Fruit fly (Drosophila melanogaster) whole organism, embryonic: ENCODE data around the gene Ufd1.
A peak's percentile ranks its signal among the peaks of the same experiment; 100 is the strongest.

ENCODE experiments used
- Aef1 ChIP-seq: fragments of 200-800 bp; sonication (Bioruptor generic); IDR thresholded peaks from 3 replicates; pipeline ENCODE4 v1.3.6; 2022; ENCODE audit warnings: missing biosample characterization, missing genetic modification characterization
- Antp ChIP-seq: fragments of 200-800 bp; sonication (Bioruptor generic); optimal IDR thresholded peaks from 3 replicates; lab custom pipeline; 2016; ENCODE audit warnings: missing biosample characterization, missing genetic modification characterization
- CG10979 ChIP-seq: fragments of 200-800 bp; sonication (Bioruptor generic); optimal IDR thresholded peaks from 2 replicates; lab custom pipeline; 2018; ENCODE audit warnings: missing biosample characterization, mild to moderate bottlenecking, missing genetic modification characterization, moderate library complexity
- CG12104 ChIP-seq: fragments of 200-800 bp; sonication (Bioruptor generic); optimal IDR thresholded peaks from 3 replicates; lab custom pipeline; 2016; ENCODE audit warnings: missing biosample characterization, missing genetic modification characterization
- CG14014 ChIP-seq: fragments of 200-800 bp; sonication (Bioruptor generic); IDR thresholded peaks from 2 replicates; pipeline ENCODE4 v1.3.6; 2022; ENCODE audit warnings: missing biosample characterization, missing genetic modification characterization
- CG1647 ChIP-seq: fragments of 200-800 bp; sonication (Bioruptor generic); optimal IDR thresholded peaks from 3 replicates; lab custom pipeline; 2016; ENCODE audit warnings: missing biosample characterization, missing genetic modification characterization
- CG16813 ChIP-seq: fragments of 200-800 bp; sonication (Bioruptor generic); IDR thresholded peaks from 3 replicates; pipeline ENCODE4 v1.3.6; 2022; ENCODE audit warnings: missing biosample characterization, missing genetic modification characterization; ENCODE audit not compliant: partially characterized antibody
- CG17568 ChIP-seq: fragments of 200-800 bp; sonication (Bioruptor generic); optimal IDR thresholded peaks from 2 replicates; lab custom pipeline; 2018; ENCODE audit warnings: missing biosample characterization, mild to moderate bottlenecking, missing genetic modification characterization, moderate library complexity
- CG17829 ChIP-seq: fragments of 200-800 bp; optimal IDR thresholded peaks from 2 replicates; lab custom pipeline; 2019; ENCODE audit warnings: missing biosample characterization, mild to moderate bottlenecking, missing genetic modification characterization, moderate library complexity
- CG18262 ChIP-seq: fragments of 200-800 bp; optimal IDR thresholded peaks from 3 replicates; lab custom pipeline; 2019; ENCODE audit warnings: missing biosample characterization, mild to moderate bottlenecking, missing genetic modification characterization, moderate library complexity
- CG2875 ChIP-seq: fragments of 200-800 bp; sonication (Bioruptor generic); optimal IDR thresholded peaks from 2 replicates; lab custom pipeline; 2017; ENCODE audit warnings: missing biosample characterization, mild to moderate bottlenecking, missing genetic modification characterization, missing genetic modification reagents
- CG3847 ChIP-seq: fragments of 200-800 bp; sonication (Bioruptor generic); IDR thresholded peaks from 2 replicates; pipeline ENCODE4 v1.3.6; 2022; ENCODE audit warnings: missing biosample characterization, missing genetic modification characterization
- CG43689 ChIP-seq: fragments of 200-800 bp; sonication (Bioruptor generic); IDR thresholded peaks from 2 replicates; pipeline ENCODE4 v1.3.6; 2022; ENCODE audit warnings: missing biosample characterization, missing genetic modification characterization
- CG6683 ChIP-seq: fragments of 200-800 bp; sonication (Bioruptor generic); optimal IDR thresholded peaks from 2 replicates; lab custom pipeline; 2017; ENCODE audit warnings: missing biosample characterization, mild to moderate bottlenecking, missing genetic modification characterization, missing genetic modification reagents
- CG8765 ChIP-seq: fragments of 200-800 bp; sonication (Bioruptor generic); IDR thresholded peaks from 2 replicates; pipeline ENCODE4 v1.3.6; 2022; ENCODE audit warnings: missing biosample characterization, missing genetic modification characterization
- E2f1 ChIP-seq: fragments of 200-800 bp; sonication (Bioruptor generic); IDR thresholded peaks from 2 replicates; pipeline ENCODE4 v1.3.6; 2022; ENCODE audit warnings: missing biosample characterization, missing genetic modification characterization
- ERR ChIP-seq: fragments of 200-800 bp; sonication (Bioruptor generic); optimal IDR thresholded peaks from 2 replicates; lab custom pipeline; 2016; ENCODE audit warnings: missing biosample characterization, missing genetic modification characterization
- Eip74EF ChIP-seq, 2 experiments: fragments of 200-800 bp in 1 of 2; fragments of >200 bp in 1 of 2; sonication (Bioruptor generic) in 1 of 2; optimal IDR thresholded peaks; 2 replicates each; lab custom pipeline; 2017 to 2019; ENCODE audit warnings: missing biosample characterization in 2 of 2, missing genetic modification characterization in 2 of 2, mild to moderate bottlenecking in 1 of 2, moderate library complexity in 1 of 2
- Myb ChIP-seq: fragments of 200-800 bp; sonication (Bioruptor generic); optimal IDR thresholded peaks from 2 replicates; lab custom pipeline; 2016; ENCODE audit warnings: missing biosample characterization, missing genetic modification characterization
- NC2α ChIP-seq: fragments of 200-800 bp; sonication (Bioruptor generic); optimal IDR thresholded peaks from 2 replicates; lab custom pipeline; 2016; ENCODE audit warnings: missing biosample characterization, missing genetic modification characterization
- Nf-YA ChIP-seq: fragments of 200-800 bp; sonication (Bioruptor generic); IDR thresholded peaks from 2 replicates; pipeline ENCODE4 v1.3.6; 2022; ENCODE audit warnings: missing biosample characterization, missing genetic modification characterization
- Spps ChIP-seq: fragments of 200-800 bp; sonication (Bioruptor generic); optimal IDR thresholded peaks from 2 replicates; lab custom pipeline; 2018; ENCODE audit warnings: missing biosample characterization, mild to moderate bottlenecking, missing genetic modification characterization
- TFAM ChIP-seq: fragments of 200-800 bp; sonication (Bioruptor generic); optimal IDR thresholded peaks from 2 replicates; lab custom pipeline; 2017; ENCODE audit warnings: missing biosample characterization, missing genetic modification characterization, inconsistent platforms
- amos ChIP-seq: fragments of 200-800 bp; sonication (Bioruptor generic); IDR thresholded peaks from 2 replicates; pipeline ENCODE4 v1.3.6; 2022; ENCODE audit warnings: missing biosample characterization, missing genetic modification characterization; ENCODE audit not compliant: partially characterized antibody
- ap ChIP-seq: fragments of 200-800 bp; sonication (Bioruptor generic); IDR thresholded peaks from 2 replicates; pipeline ENCODE4 v1.3.6; 2022; ENCODE audit warnings: missing biosample characterization, missing genetic modification characterization
- bsh ChIP-seq, 2 experiments: fragments of 200-800 bp; sonication (Bioruptor generic); optimal IDR thresholded peaks; 2 replicates each; lab custom pipeline; 2017 to 2018; ENCODE audit warnings: mild to moderate bottlenecking in 2 of 2, missing biosample characterization in 2 of 2, missing genetic modification characterization in 2 of 2, moderate library complexity in 1 of 2
- chm ChIP-seq: fragments of 200-800 bp; sonication (Bioruptor generic); IDR thresholded peaks from 2 replicates; pipeline ENCODE4 v1.3.6; 2022; ENCODE audit warnings: missing biosample characterization, missing genetic modification characterization
- ci ChIP-seq: fragments of 200-800 bp; sonication (Bioruptor generic); IDR thresholded peaks from 3 replicates; pipeline ENCODE4 v1.3.6; 2022; ENCODE audit warnings: missing biosample characterization, missing genetic modification characterization
- da ChIP-seq: fragments of 200-800 bp; sonication (Bioruptor generic); optimal IDR thresholded peaks from 2 replicates; lab custom pipeline; 2016; ENCODE audit warnings: missing biosample characterization, missing genetic modification characterization
- esg ChIP-seq: fragments of 200-800 bp; sonication (Bioruptor generic); conservative IDR thresholded peaks from 2 replicates; pipeline ENCODE4 v1.3.6; 2022; ENCODE audit warnings: missing biosample characterization, missing genetic modification characterization
- exex ChIP-seq: fragments of 200-800 bp; sonication (Bioruptor generic); optimal IDR thresholded peaks from 4 replicates; lab custom pipeline; 2018; ENCODE audit warnings: missing biosample characterization, mild to moderate bottlenecking, missing genetic modification characterization, moderate library complexity
- gcm ChIP-seq: fragments of 200-800 bp; sonication (Bioruptor generic); optimal IDR thresholded peaks from 2 replicates; lab custom pipeline; 2019; ENCODE audit warnings: missing biosample characterization, mild to moderate bottlenecking, missing genetic modification characterization, moderate library complexity
- hth ChIP-seq: fragments of >200 bp; optimal IDR thresholded peaks from 2 replicates; lab custom pipeline; 2017; ENCODE audit warnings: inconsistent platforms
- ind ChIP-seq: fragments of 200-800 bp; sonication (Bioruptor generic); optimal IDR thresholded peaks from 3 replicates; lab custom pipeline; 2016; ENCODE audit warnings: missing biosample characterization, missing genetic modification characterization
- lilli ChIP-seq: fragments of 200-800 bp; sonication (Bioruptor generic); optimal IDR thresholded peaks from 3 replicates; lab custom pipeline; 2016; ENCODE audit warnings: missing biosample characterization, missing genetic modification characterization
- odd ChIP-seq: fragments of 200-800 bp; sonication (Bioruptor generic); optimal IDR thresholded peaks from 2 replicates; lab custom pipeline; 2017; ENCODE audit warnings: missing biosample characterization, mild to moderate bottlenecking, missing genetic modification characterization
- pan ChIP-seq, 4 experiments: fragments of >200 bp in 3 of 4; fragments of 200-800 bp in 1 of 4; sonication (Bioruptor generic) in 1 of 4; optimal IDR thresholded peaks in 3 of 4; IDR thresholded peaks in 1 of 4; 2 replicates each; pipeline versions ENCODE4 v1.3.6 to Lab custom; 2017 to 2022; ENCODE audit warnings: missing biosample characterization in 2 of 4, missing genetic modification characterization in 2 of 4, mixed read lengths in 1 of 4
- pho ChIP-seq: fragments of 200-800 bp; sonication (Bioruptor generic); optimal IDR thresholded peaks from 2 replicates; lab custom pipeline; 2016; ENCODE audit warnings: missing biosample characterization, missing genetic modification characterization
- rib ChIP-seq: fragments of 200-800 bp; sonication (Bioruptor generic); IDR thresholded peaks from 2 replicates; pipeline ENCODE4 v1.3.6; 2022; ENCODE audit warnings: missing biosample characterization, missing genetic modification characterization
- slbo ChIP-seq: fragments of 200-800 bp; sonication (Bioruptor generic); IDR thresholded peaks from 2 replicates; pipeline ENCODE4 v1.3.6; 2022; ENCODE audit warnings: missing biosample characterization, missing genetic modification characterization
- slou ChIP-seq: fragments of 200-800 bp; sonication (Bioruptor generic); optimal IDR thresholded peaks from 3 replicates; lab custom pipeline; 2016; ENCODE audit warnings: missing biosample characterization, missing genetic modification characterization
- sr ChIP-seq: fragments of 200-800 bp; sonication (Bioruptor generic); IDR thresholded peaks from 3 replicates; pipeline ENCODE4 v1.3.6; 2022; ENCODE audit warnings: missing biosample characterization, missing genetic modification characterization
- ssp ChIP-seq: fragments of 200-800 bp; sonication (Bioruptor generic); IDR thresholded peaks from 2 replicates; pipeline ENCODE4 v1.3.6; 2022; ENCODE audit warnings: missing biosample characterization, missing genetic modification characterization
- tio ChIP-seq: fragments of 200-800 bp; sonication (Bioruptor generic); optimal IDR thresholded peaks from 2 replicates; lab custom pipeline; 2017; ENCODE audit warnings: missing biosample characterization, missing genetic modification characterization, inconsistent platforms
- unpg ChIP-seq: fragments of 200-800 bp; sonication (Bioruptor generic); optimal IDR thresholded peaks from 3 replicates; lab custom pipeline; 2018; ENCODE audit warnings: missing biosample characterization, mild to moderate bottlenecking, missing genetic modification characterization, moderate library complexity
- zen2 ChIP-seq: fragments of 200-800 bp; sonication (Bioruptor generic); IDR thresholded peaks from 3 replicates; pipeline ENCODE4 v1.3.6; 2022; ENCODE audit warnings: missing biosample characterization, missing genetic modification characterization; ENCODE audit not compliant: partially characterized antibody

Gene Ufd1

dm6 chr3L:11102930-11103329 lies 20.1 kb downstream of the Ufd1 start, which contains the start of gene Elo68alpha (continued):
- TF ChIP-seq Eip74EF (GFP tag; optimal IDR thresholded peaks at IDR 0.05; lab: Kevin White, UChicago) = no peak

- TF ChIP-seq Nf-YA (no peak), slou (GFP tag; lab: Kevin White, UChicago) (no peak), ap (no peak), Spps (tag; lab: Kevin White, UChicago) (no peak), ERR (GFP tag; lab: Kevin White, UChicago) (no peak), CG2875 (GFP tag; lab: Kevin White, UChicago) (no peak), chm (GFP tag; lab: Robert Waterston, UW) (no peak), CG14014 (GFP tag; lab: Robert Waterston, UW) (no peak), CG16813 (no peak)
Observed at dm6 chr3L:11101598-11101997, 21.4 kb downstream of the Ufd1 start, which contains the start of gene Elo68beta. TSS of gene Elo68beta (minus strand) at chr3L:11101698.

dm6 chr3L:11097982-11098663 lies 24.9 kb downstream of the Ufd1 start, which contains the start of the genes Irbp18 and APP-BP1:
TSS of gene Irbp18 (minus strand) at chr3L:11098186.
TSS of gene APP-BP1 (plus strand) at chr3L:11098412.
- TF ChIP-seq esg = peak; percentile 83
- TF ChIP-seq odd (GFP tag; lab: Kevin White, UChicago) = peak; percentile 85
- peak; percentile 93 for TF ChIP-seq unpg (GFP tag; lab: Kevin White, UChicago)
- TF ChIP-seq CG1647 = peak; percentile 91
- TF ChIP-seq lilli = peak; percentile 97
- TF ChIP-seq sr = 0 out of 3 replicates have a peak, but pooled peaks have one; percentile 25
- TF ChIP-seq exex (tag; lab: Kevin White, UChicago) = peak; percentile 72
- peak; percentile 93 for TF ChIP-seq CG18262 (tag; lab: Kevin White, UChicago)
- TF ChIP-seq zen2 (GFP tag; lab: Robert Waterston, UW) = no peak
- peak; percentile 44; the same call in 1 of the 2 replicates for TF ChIP-seq CG43689
- peak; percentile 67 for TF ChIP-seq CG8765 (GFP tag; lab: Robert Waterston, UW)
- peak; percentile 91 for TF ChIP-seq CG17829
- TF ChIP-seq Myb (GFP tag; lab: Kevin White, UChicago) = peak; percentile 83
- peak; percentile 84 for TF ChIP-seq ci (GFP tag; lab: Robert Waterston, UW)
- peak; percentile 90 for TF ChIP-seq E2f1 (GFP tag; lab: Robert Waterston, UW)
- TF ChIP-seq CG12104 (GFP tag; lab: Kevin White, UChicago) = peak; percentile 95
- peak; percentile 96 for TF ChIP-seq pho
- peak; percentile 89 for TF ChIP-seq CG3847
- TF ChIP-seq amos = no peak; the same call in 1 of the 2 replicates
- TF ChIP-seq ssp (GFP tag; lab: Robert Waterston, UW) = peak; percentile 66
- TF ChIP-seq CG6683 (GFP tag; lab: Kevin White, UChicago) = peak; percentile 88
- TF ChIP-seq ERR (GFP tag; lab: Kevin White, UChicago) = peak; percentile 88
- TF ChIP-seq TFAM (GFP tag; lab: Kevin White, UChicago) = peak; percentile 62
- peak; percentile 84 to 92 for TF ChIP-seq bsh (GFP tag; optimal IDR thresholded peaks at IDR 0.05; lab: Kevin White, UChicago)
- peak; percentile 90 for TF ChIP-seq CG10979 (tag; lab: Kevin White, UChicago)
- peak; percentile 87 for TF ChIP-seq rib (GFP tag; lab: Robert Waterston, UW)
- no peak for TF ChIP-seq pan (optimal IDR thresholded peaks at IDR 0.05; lab: Kevin White, UChicago)
- peak in 1 of 2 experiments; percentile 92 for TF ChIP-seq pan (GFP tag; optimal IDR thresholded peaks at IDR 0.05 in 1 of 2, IDR thresholded peaks at IDR 0.05 in 1 of 2)
- peak; percentile 95 for TF ChIP-seq ind
- peak; percentile 87 for TF ChIP-seq CG17568 (GFP tag; lab: Kevin White, UChicago)
- no peak for TF ChIP-seq hth (lab: Kevin White, UChicago)
- peak; percentile 89 for TF ChIP-seq gcm (GFP tag; lab: Kevin White, UChicago)
- TF ChIP-seq tio = peak; percentile 98
- TF ChIP-seq Antp (GFP tag; lab: Kevin White, UChicago) = peak; percentile 86
- peak; percentile 83 for TF ChIP-seq Aef1
- TF ChIP-seq slbo (GFP tag; lab: Robert Waterston, UW) = peak; percentile 88
- TF ChIP-seq da (GFP tag; lab: Kevin White, UChicago) = peak; percentile 93
- TF ChIP-seq NC2α (GFP tag; lab: Kevin White, UChicago) = peak; percentile 84
